Fruit fly (Drosophila melanogaster) whole organism: ENCODE measurements around the gene Kul.

Experiments used
- CG8478 ChIP-seq: fragments of >200 bp; optimal IDR thresholded peaks from 2 replicates; lab custom pipeline; 2018; ENCODE audit warnings: inconsistent platforms
- Dll ChIP-seq: fragments of >200 bp; optimal IDR thresholded peaks from 2 replicates; lab custom pipeline; 2017
- EcR ChIP-seq, 2 experiments: fragments of >200 bp; optimal IDR thresholded peaks; 2 replicates each; lab custom pipeline; 2017; ENCODE audit warnings: missing biosample characterization in 2 of 2, missing genetic modification characterization in 2 of 2, missing genetic modification reagents in 2 of 2
- pan ChIP-seq: fragments of >200 bp; optimal IDR thresholded peaks from 2 replicates; lab custom pipeline; 2017
- psq ChIP-seq: fragments of >200 bp; optimal IDR thresholded peaks from 2 replicates; lab custom pipeline; 2017
- usp ChIP-seq: fragments of >200 bp; optimal IDR thresholded peaks from 2 replicates; lab custom pipeline; 2017; ENCODE audit warnings: missing biosample characterization, missing genetic modification characterization, mixed read lengths

Gene Kul

dm6 chr3R:29763154-29763553, 37.5 kb downstream of the Kul start:
- TF ChIP-seq EcR (GFP tag; optimal IDR thresholded peaks at IDR 0.05; lab: Kevin White, UChicago) (peak in 1 of 2 experiments; percentile 45), usp (no peak)

dm6 chr3R:29763804-29764203, 38.2 kb downstream of the Kul start:
- TF ChIP-seq EcR (GFP tag; optimal IDR thresholded peaks at IDR 0.05; lab: Kevin White, UChicago) (peak in 1 of 2 experiments; percentile 32), CG8478 (no peak)

- TF ChIP-seq Dll (peak; percentile 84), CG8478 (no peak)
Measured at dm6 chr3R:29764249-29765042, 38.8 kb downstream of the Kul start.

- TF ChIP-seq CG8478 (no peak), psq (no peak), usp (no peak), Dll (no peak), pan (lab: Kevin White, UChicago) (no peak), EcR (GFP tag; optimal IDR thresholded peaks at IDR 0.05; lab: Kevin White, UChicago) (no peak)
Measured at dm6 chr3R:29765267-29766095, 39.9 kb downstream of the Kul start, which contains the start of gene kay. TSS of gene kay (plus strand) at chr3R:29765995.

dm6 chr3R:29767236-29767635, 41.6 kb downstream of the Kul start:
- no peak for TF ChIP-seq EcR (GFP tag; optimal IDR thresholded peaks at IDR 0.05; lab: Kevin White, UChicago)
- no peak for TF ChIP-seq psq
- no peak for TF ChIP-seq CG8478
- no peak for TF ChIP-seq pan (lab: Kevin White, UChicago)
- no peak for TF ChIP-seq Dll
- no peak for TF ChIP-seq usp

dm6 chr3R:29770930-29771329, 45.3 kb downstream of the Kul start:
- no peak for TF ChIP-seq Dll
- TF ChIP-seq pan (lab: Kevin White, UChicago), result no peak
- TF ChIP-seq usp, result no peak
- no peak for TF ChIP-seq EcR (GFP tag; optimal IDR thresholded peaks at IDR 0.05; lab: Kevin White, UChicago)
- TF ChIP-seq CG8478, result no peak
- no peak for TF ChIP-seq psq

- TF ChIP-seq EcR (GFP tag; optimal IDR thresholded peaks at IDR 0.05; lab: Kevin White, UChicago) (no peak), psq (no peak), pan (lab: Kevin White, UChicago) (no peak), Dll (no peak)
Measured at dm6 chr3R:29771645-29772089, 46.0 kb downstream of the Kul start.

dm6 chr3R:29772090-29772794, 46.6 kb downstream of the Kul start:
- no peak for TF ChIP-seq EcR (GFP tag; optimal IDR thresholded peaks at IDR 0.05; lab: Kevin White, UChicago)
- no peak for TF ChIP-seq usp
- TF ChIP-seq psq, result peak; percentile 56
- no peak for TF ChIP-seq pan (lab: Kevin White, UChicago)
- TF ChIP-seq Dll, result peak; percentile 83
- TF ChIP-seq CG8478, result no peak

dm6 chr3R:29772795-29773331, 47.2 kb downstream of the Kul start:
- TF ChIP-seq usp, result no peak
- TF ChIP-seq Dll, result peak; percentile 88
- peak; percentile 82 for TF ChIP-seq CG8478
- TF ChIP-seq EcR (GFP tag; optimal IDR thresholded peaks at IDR 0.05; lab: Kevin White, UChicago), result peak in 1 of 2 experiments; percentile 47

- no peak for TF ChIP-seq Dll
- peak; percentile 43 for TF ChIP-seq pan (lab: Kevin White, UChicago)
Measured at dm6 chr3R:29773833-29774324, 48.2 kb downstream of the Kul start.

- peak; percentile 99 for TF ChIP-seq Dll
- TF ChIP-seq EcR (GFP tag; optimal IDR thresholded peaks at IDR 0.05; lab: Kevin White, UChicago), result no peak
Measured at dm6 chr3R:29774360-29775193, 48.9 kb downstream of the Kul start.
